Fruit fly (Drosophila melanogaster) whole organism, embryonic: ENCODE results near the gene CG16717.

Experiments
- ATbp ChIP-seq: fragments of 200-800 bp; sonication (Bioruptor generic); optimal IDR thresholded peaks from 2 replicates; lab custom pipeline; 2017; ENCODE audit warnings: missing biosample characterization, mild to moderate bottlenecking, missing genetic modification characterization, missing genetic modification reagents
- B-H2 ChIP-seq: fragments of 200-800 bp; sonication (Bioruptor generic); optimal IDR thresholded peaks from 2 replicates; lab custom pipeline; 2018; ENCODE audit warnings: missing biosample characterization, mild to moderate bottlenecking, missing genetic modification characterization
- CG11456 ChIP-seq: fragments of 200-800 bp; sonication (Bioruptor generic); IDR thresholded peaks from 3 replicates; pipeline ENCODE4 v1.3.6; 2022; ENCODE audit warnings: missing biosample characterization, missing genetic modification characterization
- CG15514 ChIP-seq: fragments of 200-800 bp; sonication (Bioruptor generic); optimal IDR thresholded peaks from 3 replicates; lab custom pipeline; 2017; ENCODE audit warnings: missing biosample characterization, missing genetic modification characterization, mild to moderate bottlenecking, moderate library complexity, missing genetic modification reagents
- CG15601 ChIP-seq: fragments of 200-800 bp; sonication (Bioruptor generic); optimal IDR thresholded peaks from 3 replicates; lab custom pipeline; 2019; ENCODE audit warnings: missing biosample characterization, mild to moderate bottlenecking, missing genetic modification characterization, moderate library complexity
- CG1603 ChIP-seq: fragments of 200-800 bp; sonication (Bioruptor generic); optimal IDR thresholded peaks from 2 replicates; lab custom pipeline; 2019; ENCODE audit warnings: missing biosample characterization, mild to moderate bottlenecking, missing genetic modification characterization, moderate library complexity
- CG16815 ChIP-seq: fragments of 200-800 bp; sonication (Bioruptor generic); optimal IDR thresholded peaks from 3 replicates; lab custom pipeline; 2017; ENCODE audit warnings: missing biosample characterization, mild to moderate bottlenecking, missing genetic modification characterization
- CG17568 ChIP-seq: fragments of 200-800 bp; sonication (Bioruptor generic); optimal IDR thresholded peaks from 2 replicates; lab custom pipeline; 2018; ENCODE audit warnings: missing biosample characterization, mild to moderate bottlenecking, missing genetic modification characterization, moderate library complexity
- CG3281 ChIP-seq: fragments of 200-800 bp; sonication (Bioruptor generic); optimal IDR thresholded peaks from 3 replicates; lab custom pipeline; 2017; ENCODE audit warnings: missing biosample characterization, mild to moderate bottlenecking, missing genetic modification characterization
- CG3407 ChIP-seq: fragments of 200-800 bp; sonication (Bioruptor generic); optimal IDR thresholded peaks from 2 replicates; lab custom pipeline; 2018; ENCODE audit warnings: missing biosample characterization, mild to moderate bottlenecking, missing genetic modification characterization
- CG34376 ChIP-seq: fragments of 200-800 bp; sonication (Bioruptor generic); optimal IDR thresholded peaks from 2 replicates; lab custom pipeline; 2018; ENCODE audit warnings: missing biosample characterization, mild to moderate bottlenecking, missing genetic modification characterization
- CG4707 ChIP-seq: fragments of 200-800 bp; sonication (Bioruptor generic); optimal IDR thresholded peaks from 2 replicates; lab custom pipeline; 2018; ENCODE audit warnings: missing biosample characterization, mild to moderate bottlenecking, missing genetic modification characterization, moderate library complexity
- CG5180 ChIP-seq: fragments of 200-800 bp; sonication (Bioruptor generic); optimal IDR thresholded peaks from 3 replicates; lab custom pipeline; 2017; ENCODE audit warnings: missing biosample characterization, missing genetic modification characterization, mild to moderate bottlenecking, moderate library complexity, missing genetic modification reagents
- CG7786 ChIP-seq: fragments of 200-800 bp; sonication (Bioruptor generic); optimal IDR thresholded peaks from 2 replicates; lab custom pipeline; 2016; ENCODE audit warnings: missing biosample characterization, missing genetic modification characterization
- CG9609 ChIP-seq: fragments of 200-800 bp; sonication (Bioruptor generic); optimal IDR thresholded peaks from 3 replicates; lab custom pipeline; 2016; ENCODE audit warnings: missing biosample characterization, missing genetic modification characterization
- Camta ChIP-seq: fragments of 200-800 bp; sonication (Bioruptor generic); optimal IDR thresholded peaks from 2 replicates; lab custom pipeline; 2016; ENCODE audit warnings: missing biosample characterization, missing genetic modification characterization
- CoRest ChIP-seq: fragments of 200-800 bp; sonication (Bioruptor generic); optimal IDR thresholded peaks from 3 replicates; lab custom pipeline; 2018; ENCODE audit warnings: missing biosample characterization, mild to moderate bottlenecking, missing genetic modification characterization, moderate library complexity
- Doc2 ChIP-seq: fragments of 200-800 bp; sonication (Bioruptor generic); IDR thresholded peaks from 2 replicates; pipeline ENCODE4 v1.3.6; 2022; ENCODE audit warnings: missing biosample characterization, missing genetic modification characterization
- Ets97D ChIP-seq: fragments of 200-800 bp; sonication (Bioruptor generic); optimal IDR thresholded peaks from 3 replicates; lab custom pipeline; 2016; ENCODE audit warnings: missing biosample characterization, missing genetic modification characterization
- HLHmδ ChIP-seq: fragments of 200-800 bp; sonication (Bioruptor generic); optimal IDR thresholded peaks from 2 replicates; lab custom pipeline; 2018; ENCODE audit warnings: missing biosample characterization, mild to moderate bottlenecking, missing genetic modification characterization, moderate library complexity
- Hmx ChIP-seq: fragments of 200-800 bp; sonication (Bioruptor generic); optimal IDR thresholded peaks from 2 replicates; lab custom pipeline; 2016; ENCODE audit warnings: missing biosample characterization, missing genetic modification characterization
- MBD-R2 ChIP-seq: fragments of 200-800 bp; sonication (Bioruptor generic); IDR thresholded peaks from 2 replicates; pipeline ENCODE4 v1.3.6; 2022; ENCODE audit warnings: missing biosample characterization, missing genetic modification characterization
- Neu2 ChIP-seq: fragments of 200-800 bp; sonication (Bioruptor generic); optimal IDR thresholded peaks from 3 replicates; lab custom pipeline; 2016; ENCODE audit warnings: missing biosample characterization, missing genetic modification characterization, borderline replicate concordance
- Nf-YB ChIP-seq: fragments of 200-800 bp; sonication (Bioruptor generic); optimal IDR thresholded peaks from 3 replicates; lab custom pipeline; 2019; ENCODE audit warnings: missing biosample characterization, mild to moderate bottlenecking, missing genetic modification characterization, moderate library complexity
- PHDP ChIP-seq: fragments of 200-800 bp; sonication (Bioruptor generic); optimal IDR thresholded peaks from 3 replicates; lab custom pipeline; 2018; ENCODE audit warnings: missing biosample characterization, mild to moderate bottlenecking, missing genetic modification characterization, moderate library complexity
- Six4 ChIP-seq: fragments of 200-800 bp; sonication (Bioruptor generic); optimal IDR thresholded peaks from 2 replicates; lab custom pipeline; 2016; ENCODE audit warnings: missing biosample characterization, missing genetic modification characterization
- ab ChIP-seq: fragments of 200-800 bp; sonication (Bioruptor generic); optimal IDR thresholded peaks from 2 replicates; lab custom pipeline; 2016; ENCODE audit warnings: missing biosample characterization, missing genetic modification characterization
- ac ChIP-seq: fragments of 200-800 bp; sonication (Bioruptor generic); optimal IDR thresholded peaks from 3 replicates; lab custom pipeline; 2017; ENCODE audit warnings: missing biosample characterization, mild to moderate bottlenecking, missing genetic modification characterization
- bsh ChIP-seq, 2 experiments: fragments of 200-800 bp; sonication (Bioruptor generic); optimal IDR thresholded peaks; 2 replicates each; lab custom pipeline; 2017 to 2018; ENCODE audit warnings: mild to moderate bottlenecking in 2 of 2, missing biosample characterization in 2 of 2, missing genetic modification characterization in 2 of 2, moderate library complexity in 1 of 2
- cg ChIP-seq: fragments of 200-800 bp; sonication (Bioruptor generic); optimal IDR thresholded peaks from 3 replicates; lab custom pipeline; 2019; ENCODE audit warnings: missing biosample characterization, mild to moderate bottlenecking, missing genetic modification characterization, moderate library complexity
- da ChIP-seq: fragments of 200-800 bp; sonication (Bioruptor generic); optimal IDR thresholded peaks from 2 replicates; lab custom pipeline; 2016; ENCODE audit warnings: missing biosample characterization, missing genetic modification characterization
- danr ChIP-seq: fragments of 200-800 bp; sonication (Bioruptor generic); IDR thresholded peaks from 2 replicates; pipeline ENCODE4 v1.3.6; 2022; ENCODE audit warnings: missing biosample characterization, missing genetic modification characterization
- dati ChIP-seq: fragments of 200-800 bp; sonication (Bioruptor generic); IDR thresholded peaks from 2 replicates; pipeline ENCODE4 v1.3.6; 2022; ENCODE audit warnings: missing biosample characterization, missing genetic modification characterization
- dm ChIP-seq: fragments of 200-800 bp; sonication (Bioruptor generic); optimal IDR thresholded peaks from 3 replicates; lab custom pipeline; 2016; ENCODE audit warnings: missing biosample characterization, missing genetic modification characterization
- ems ChIP-seq: fragments of 200-800 bp; sonication (Bioruptor generic); optimal IDR thresholded peaks from 3 replicates; lab custom pipeline; 2016; ENCODE audit warnings: missing biosample characterization, missing genetic modification characterization
- ftz-f1 ChIP-seq: fragments of 200-800 bp; sonication (Bioruptor generic); optimal IDR thresholded peaks from 2 replicates; lab custom pipeline; 2016; ENCODE audit warnings: missing biosample characterization, missing genetic modification characterization
- fu2 ChIP-seq: fragments of 200-800 bp; sonication (Bioruptor generic); optimal IDR thresholded peaks from 2 replicates; lab custom pipeline; 2016; ENCODE audit warnings: missing biosample characterization, missing genetic modification characterization
- gcm2 ChIP-seq: fragments of 200-800 bp; sonication (Bioruptor generic); optimal IDR thresholded peaks from 2 replicates; lab custom pipeline; 2016; ENCODE audit warnings: missing biosample characterization, missing genetic modification characterization
- gt ChIP-seq: fragments of 200-800 bp; sonication (Bioruptor generic); IDR thresholded peaks from 2 replicates; pipeline ENCODE4 v1.3.6; 2022; ENCODE audit warnings: missing biosample characterization, missing genetic modification characterization
- hb ChIP-seq: fragments of 200-800 bp; sonication (Bioruptor generic); IDR thresholded peaks from 3 replicates; pipeline ENCODE4 v1.3.6; 2022; ENCODE audit warnings: missing biosample characterization, missing genetic modification characterization; ENCODE audit not compliant: partially characterized antibody
- ind ChIP-seq: fragments of 200-800 bp; sonication (Bioruptor generic); optimal IDR thresholded peaks from 3 replicates; lab custom pipeline; 2016; ENCODE audit warnings: missing biosample characterization, missing genetic modification characterization
- lab ChIP-seq: fragments of 200-800 bp; sonication (Bioruptor generic); optimal IDR thresholded peaks from 3 replicates; lab custom pipeline; 2017; ENCODE audit warnings: missing biosample characterization, missing genetic modification characterization, mild to moderate bottlenecking, moderate library complexity, missing genetic modification reagents
- mirr ChIP-seq: fragments of 200-800 bp; sonication (Bioruptor generic); optimal IDR thresholded peaks from 3 replicates; lab custom pipeline; 2018; ENCODE audit warnings: missing biosample characterization, mild to moderate bottlenecking, missing genetic modification characterization
- nom ChIP-seq: fragments of 200-800 bp; sonication (Bioruptor generic); optimal IDR thresholded peaks from 2 replicates; lab custom pipeline; 2017; ENCODE audit warnings: missing biosample characterization, missing genetic modification characterization, mild to moderate bottlenecking, moderate library complexity, missing genetic modification reagents
- pho ChIP-seq: fragments of 200-800 bp; sonication (Bioruptor generic); optimal IDR thresholded peaks from 2 replicates; lab custom pipeline; 2016; ENCODE audit warnings: missing biosample characterization, missing genetic modification characterization
- ranshi ChIP-seq: fragments of 200-800 bp; sonication (Bioruptor generic); IDR thresholded peaks from 2 replicates; pipeline ENCODE4 v1.3.6; 2022; ENCODE audit warnings: missing biosample characterization, missing genetic modification characterization
- schlank ChIP-seq: fragments of 200-800 bp; sonication (Bioruptor generic); optimal IDR thresholded peaks from 2 replicates; lab custom pipeline; 2018; ENCODE audit warnings: missing biosample characterization, mild to moderate bottlenecking, missing genetic modification characterization
- stc ChIP-seq: fragments of 200-800 bp; sonication (Bioruptor generic); IDR thresholded peaks from 2 replicates; pipeline ENCODE4 v1.3.6; 2022; ENCODE audit warnings: missing biosample characterization, missing genetic modification characterization
- ttk ChIP-seq: fragments of 200-800 bp; sonication (Bioruptor generic); IDR thresholded peaks from 2 replicates; pipeline ENCODE4 v2.1.2; 2022; ENCODE audit warnings: missing biosample characterization, missing genetic modification characterization
- vnd ChIP-seq: fragments of 200-800 bp; sonication (Bioruptor generic); IDR thresholded peaks from 3 replicates; pipeline ENCODE4 v1.3.6; 2022; ENCODE audit warnings: missing biosample characterization, missing genetic modification characterization; ENCODE audit not compliant: partially characterized antibody
- wor ChIP-seq: fragments of 200-800 bp; sonication (Bioruptor generic); IDR thresholded peaks from 2 replicates; pipeline ENCODE4 v1.3.6; 2022; ENCODE audit warnings: missing biosample characterization, missing genetic modification characterization
- z ChIP-seq: fragments of 200-800 bp; sonication (Bioruptor generic); IDR thresholded peaks from 3 replicates; pipeline ENCODE4 v1.3.6; 2022; ENCODE audit warnings: missing biosample characterization, missing genetic modification characterization

Gene CG16717

DNA sequence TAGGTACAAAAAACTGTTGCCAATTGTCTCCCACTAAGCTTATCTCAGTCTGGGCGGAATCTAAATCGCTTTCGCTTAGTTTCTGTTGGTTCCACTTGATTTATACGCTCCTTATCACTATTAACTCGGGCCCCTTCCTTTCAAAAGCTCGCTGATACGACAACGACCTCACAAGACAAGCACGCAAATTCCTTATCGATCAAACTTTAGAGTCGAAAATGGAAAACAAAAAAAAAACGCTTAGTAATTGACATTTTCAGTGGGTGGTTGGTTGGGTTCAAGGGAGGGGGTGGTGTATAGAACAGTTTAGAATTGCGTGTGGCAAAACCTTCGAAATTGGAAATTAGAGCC lies 12.4 kb downstream of the CG16717 start (continued):
- TF ChIP-seq CG17568 (GFP tag; lab: Kevin White, UChicago), result no peak
- TF ChIP-seq CG3407 (GFP tag; lab: Kevin White, UChicago), result no peak
- no peak for TF ChIP-seq ac
- TF ChIP-seq CG11456 (GFP tag; lab: Robert Waterston, UW), result no peak
- peak; percentile 89 for TF ChIP-seq mirr (GFP tag; lab: Kevin White, UChicago)
- TF ChIP-seq Six4, result no peak
- no peak for TF ChIP-seq B-H2 (GFP tag; lab: Kevin White, UChicago)
- TF ChIP-seq gcm2, result no peak
- TF ChIP-seq CG5180, result no peak
- TF ChIP-seq wor (GFP tag; lab: Robert Waterston, UW), result no peak
- no peak for TF ChIP-seq Camta (GFP tag; lab: Kevin White, UChicago)
- TF ChIP-seq ttk, result no peak
- no peak for TF ChIP-seq dm (GFP tag; lab: Kevin White, UChicago)
- no peak for TF ChIP-seq stc (GFP tag; lab: Robert Waterston, UW)
- no peak for TF ChIP-seq ATbp (GFP tag; lab: Kevin White, UChicago)
- TF ChIP-seq HLHmδ (GFP tag; lab: Kevin White, UChicago), result no peak
- no peak for TF ChIP-seq gt (GFP tag; lab: Robert Waterston, UW)
- TF ChIP-seq nom (GFP tag; lab: Kevin White, UChicago), result no peak
- no peak for TF ChIP-seq ab (GFP tag; lab: Kevin White, UChicago)
- TF ChIP-seq Nf-YB (GFP tag; lab: Kevin White, UChicago), result no peak
- TF ChIP-seq schlank (tag; lab: Kevin White, UChicago), result no peak
- TF ChIP-seq z (GFP tag; lab: Robert Waterston, UW), result no peak
- no peak for TF ChIP-seq da (GFP tag; lab: Kevin White, UChicago)
- TF ChIP-seq ems, result no peak
- peak; percentile 51 for TF ChIP-seq ftz-f1 (GFP tag; lab: Kevin White, UChicago)
- TF ChIP-seq Doc2 (GFP tag; lab: Robert Waterston, UW), result no peak
- TF ChIP-seq ranshi (GFP tag; lab: Robert Waterston, UW), result no peak
- no peak for TF ChIP-seq pho (GFP tag; lab: Kevin White, UChicago)
- no peak for TF ChIP-seq CG7786
- no peak for TF ChIP-seq vnd (GFP tag; lab: Robert Waterston, UW)
- no peak for TF ChIP-seq dati (GFP tag; lab: Robert Waterston, UW)
- peak; percentile 63 for TF ChIP-seq lab
- no peak for TF ChIP-seq ind
- TF ChIP-seq CG15601, result no peak
- TF ChIP-seq CG4707 (GFP tag; lab: Kevin White, UChicago), result no peak
- TF ChIP-seq CG1603 (tag; lab: Kevin White, UChicago), result no peak
- TF ChIP-seq CG15514 (GFP tag; lab: Kevin White, UChicago), result no peak
- TF ChIP-seq bsh (GFP tag; optimal IDR thresholded peaks at IDR 0.05; lab: Kevin White, UChicago), result no peak
- TF ChIP-seq CG9609 (GFP tag; lab: Kevin White, UChicago), result no peak
- no peak for TF ChIP-seq Hmx
- no peak for TF ChIP-seq hb
- TF ChIP-seq cg (GFP tag; lab: Kevin White, UChicago), result no peak
- no peak for TF ChIP-seq danr (GFP tag; lab: Robert Waterston, UW)
- no peak for TF ChIP-seq Ets97D (GFP tag; lab: Kevin White, UChicago)
- TF ChIP-seq CG34376 (GFP tag; lab: Kevin White, UChicago), result peak; percentile 93
- TF ChIP-seq fu2 (GFP tag; lab: Kevin White, UChicago), result no peak
- TF ChIP-seq CG16815, result no peak
- TF ChIP-seq CoRest (tag; lab: Kevin White, UChicago), result no peak
- TF ChIP-seq CG3281, result peak; percentile 7
- TF ChIP-seq PHDP (tag; lab: Kevin White, UChicago), result no peak
- no peak for TF ChIP-seq Neu2 (GFP tag; lab: Kevin White, UChicago)
- 0 out of 2 replicates have a peak, but pooled peaks have one; percentile 5 for TF ChIP-seq MBD-R2 (GFP tag; lab: Robert Waterston, UW)
